Worm (Caenorhabditis elegans) whole organism, L4 larva: Measurements from ENCODE around the gene F44E2.3.

Source experiments
- D1046.2 ChIP-seq: fragments of 200-800 bp; sonication (Bioruptor generic); IDR thresholded peaks from 2 replicates; pipeline ENCODE4 v1.3.6; 2022; ENCODE audit warnings: missing genetic modification characterization, missing compliant biosample characterization
- F10B5.3 ChIP-seq: sonication (generic microtip); optimal IDR thresholded peaks from 2 replicates; lab custom pipeline; 2016; ENCODE audit warnings: mild to moderate bottlenecking, missing genetic modification characterization, missing compliant biosample characterization
- F44E2.7 ChIP-seq: fragments of 200-800 bp; sonication (Bioruptor generic); IDR thresholded peaks from 2 replicates; pipeline ENCODE4 v2.1.2; 2022; ENCODE audit warnings: missing genetic modification characterization, missing compliant biosample characterization
- R02D3.7 ChIP-seq: fragments of 150-350 bp; sonication (generic microtip); optimal IDR thresholded peaks from 3 replicates; lab custom pipeline; 2014; ENCODE audit warnings: missing biosample characterization, missing genetic modification characterization
- T20F7.1 ChIP-seq: fragments of 200-800 bp; sonication (Bioruptor generic); optimal IDR thresholded peaks from 2 replicates; lab custom pipeline; 2018; ENCODE audit warnings: mild to moderate bottlenecking, missing genetic modification characterization, missing compliant biosample characterization
- T26A8.4 ChIP-seq: fragments of 200-800 bp; sonication (Bioruptor generic); IDR thresholded peaks from 2 replicates; pipeline ENCODE4 v1.3.6; 2022; ENCODE audit warnings: missing genetic modification characterization, missing compliant biosample characterization
- Y105C5A.15 ChIP-seq: fragments of 200-800 bp; sonication (Bioruptor generic); IDR thresholded peaks from 2 replicates; pipeline ENCODE4 v1.3.6; 2022; ENCODE audit warnings: missing genetic modification characterization, missing compliant biosample characterization
- Y5F2A.4 ChIP-seq: fragments of 200-800 bp; sonication (Bioruptor generic); optimal IDR thresholded peaks from 2 replicates; lab custom pipeline; 2018; ENCODE audit warnings: mild to moderate bottlenecking, missing genetic modification characterization, missing compliant biosample characterization
- ZK546.5 ChIP-seq, 2 experiments: sonication (generic microtip); optimal IDR thresholded peaks; 2 replicates each; lab custom pipeline; 2017; ENCODE audit warnings: missing biosample characterization in 2 of 2, missing genetic modification characterization in 2 of 2
- aha-1 ChIP-seq: fragments of 150-350 bp; peaks from one replicate; lab custom pipeline; 2014; ENCODE audit warnings: missing biosample characterization, missing genetic modification characterization
- arid-1 ChIP-seq: fragments of 200-800 bp; sonication (Bioruptor generic); conservative IDR thresholded peaks from 2 replicates; pipeline ENCODE4 v1.3.6; 2022; ENCODE audit warnings: missing genetic modification reagents, missing genetic modification characterization, missing compliant biosample characterization
- ceh-20 ChIP-seq: fragments of 200-800 bp; sonication (Bioruptor generic); IDR thresholded peaks from 2 replicates; pipeline ENCODE4 v1.3.6; 2022; ENCODE audit warnings: missing genetic modification reagents, missing genetic modification characterization, missing compliant biosample characterization
- ceh-44 ChIP-seq: fragments of 200-800 bp; sonication (Bioruptor generic); IDR thresholded peaks from 2 replicates; pipeline ENCODE4 v1.3.6; 2022; ENCODE audit warnings: missing genetic modification reagents, missing genetic modification characterization, missing compliant biosample characterization
- ctbp-1 ChIP-seq: fragments of 200-800 bp; sonication (Bioruptor generic); IDR thresholded peaks from 2 replicates; pipeline ENCODE4 v1.3.6; 2022; ENCODE audit warnings: missing genetic modification reagents, missing genetic modification characterization, missing compliant biosample characterization
- daf-16 ChIP-seq, 3 experiments: sonication (generic microtip); optimal IDR thresholded peaks; 2 replicates each; lab custom pipeline; 2016 to 2017; ENCODE audit warnings: missing genetic modification characterization in 3 of 3, missing genetic modification reagents in 3 of 3, mild to moderate bottlenecking in 2 of 3, missing compliant biosample characterization in 2 of 3, missing biosample characterization in 1 of 3, moderate library complexity in 1 of 3
- dpl-1 ChIP-seq: fragments of 150-350 bp; optimal IDR thresholded peaks from 2 replicates; lab custom pipeline; 2014; ENCODE audit warnings: missing biosample characterization, missing genetic modification reagents, missing genetic modification characterization
- duxl-1 ChIP-seq: sonication (generic microtip); optimal IDR thresholded peaks from 2 replicates; lab custom pipeline; 2016; ENCODE audit warnings: mild to moderate bottlenecking, missing genetic modification characterization, moderate library complexity, missing compliant biosample characterization; ENCODE audit not compliant: poor library complexity
- egl-27 ChIP-seq: sonication (generic microtip); optimal IDR thresholded peaks from 3 replicates; lab custom pipeline; 2017; ENCODE audit warnings: missing biosample characterization, missing genetic modification reagents, missing genetic modification characterization
- fos-1 ChIP-seq: fragments of 150-350 bp; optimal IDR thresholded peaks from 2 replicates; lab custom pipeline; 2014; ENCODE audit warnings: missing biosample characterization, missing genetic modification characterization
- gei-8 ChIP-seq: fragments of 200-800 bp; sonication (Bioruptor generic); optimal IDR thresholded peaks from 2 replicates; lab custom pipeline; 2018; ENCODE audit warnings: mild to moderate bottlenecking, missing genetic modification characterization, missing compliant biosample characterization
- hif-1 ChIP-seq, 2 experiments: sonication (generic microtip); optimal IDR thresholded peaks; 2 replicates each; lab custom pipeline; 2016 to 2017; ENCODE audit warnings: missing compliant biosample characterization in 2 of 2, missing genetic modification characterization in 2 of 2, missing genetic modification reagents in 2 of 2, missing genotype in 2 of 2, mild to moderate bottlenecking in 1 of 2
- jun-1 ChIP-seq: fragments of 150-350 bp; optimal IDR thresholded peaks from 2 replicates; lab custom pipeline; 2014; ENCODE audit warnings: missing biosample characterization, missing genetic modification reagents, missing genetic modification characterization
- lin-1 ChIP-seq: fragments of 200-800 bp; sonication (Bioruptor generic); IDR thresholded peaks from 2 replicates; pipeline ENCODE4 v1.3.6; 2022; ENCODE audit warnings: missing genetic modification reagents, missing genetic modification characterization, missing compliant biosample characterization
- lin-29 ChIP-seq: fragments of 200-800 bp; sonication (Bioruptor generic); IDR thresholded peaks from 2 replicates; pipeline ENCODE4 v1.3.6; 2022; ENCODE audit warnings: missing genetic modification reagents, missing genetic modification characterization, missing compliant biosample characterization
- lin-38 ChIP-seq: fragments of 200-800 bp; sonication (Bioruptor generic); IDR thresholded peaks from 2 replicates; pipeline ENCODE4 v1.3.6; 2022; ENCODE audit warnings: missing genetic modification reagents, missing genetic modification characterization, missing compliant biosample characterization
- lir-3 ChIP-seq: sonication (generic microtip); optimal IDR thresholded peaks from 2 replicates; lab custom pipeline; 2016; ENCODE audit warnings: mild to moderate bottlenecking, missing genetic modification characterization, missing compliant biosample characterization
- lsy-2 ChIP-seq, 2 experiments: fragments of 150-350 bp in 1 of 2; sonication (generic microtip) in 1 of 2; optimal IDR thresholded peaks; 2 replicates each; lab custom pipeline; 2014 to 2017; ENCODE audit warnings: missing biosample characterization in 2 of 2, missing genetic modification characterization in 2 of 2
- mes-2 ChIP-seq: sonication (generic microtip); optimal IDR thresholded peaks from 2 replicates; lab custom pipeline; 2016; ENCODE audit warnings: missing genotype, mild to moderate bottlenecking, missing genetic modification characterization, missing compliant biosample characterization; ENCODE audit not compliant: poor library complexity, severe bottlenecking
- mxl-2 ChIP-seq: fragments of 200-800 bp; sonication (Bioruptor generic); conservative IDR thresholded peaks from 2 replicates; pipeline ENCODE4 v1.3.6; 2022; ENCODE audit warnings: missing genetic modification reagents, missing genetic modification characterization, missing compliant biosample characterization
- nhr-42 ChIP-seq: fragments of 200-800 bp; sonication (Bioruptor generic); IDR thresholded peaks from 2 replicates; pipeline ENCODE4 v1.3.6; 2022; ENCODE audit warnings: missing genetic modification characterization, missing compliant biosample characterization
- nhr-76 ChIP-seq: fragments of 150-350 bp; optimal IDR thresholded peaks from 2 replicates; lab custom pipeline; 2014; ENCODE audit warnings: missing biosample characterization, missing genetic modification characterization
- php-3 ChIP-seq: fragments of 200-800 bp; sonication (Bioruptor generic); IDR thresholded peaks from 2 replicates; pipeline ENCODE4 v1.3.6; 2022; ENCODE audit warnings: missing genetic modification reagents, missing genetic modification characterization, missing compliant biosample characterization
- rbr-2 ChIP-seq: sonication (generic microtip); optimal IDR thresholded peaks from 2 replicates; lab custom pipeline; 2016; ENCODE audit warnings: missing genotype, missing genetic modification characterization, missing compliant biosample characterization
- set-16 ChIP-seq: fragments of 200-800 bp; sonication (Bioruptor generic); IDR thresholded peaks from 2 replicates; pipeline ENCODE4 v1.3.6; 2022; ENCODE audit warnings: missing genetic modification reagents, missing genetic modification characterization, missing compliant biosample characterization
- spr-1 ChIP-seq: sonication (generic microtip); optimal IDR thresholded peaks from 2 replicates; lab custom pipeline; 2016; ENCODE audit warnings: mild to moderate bottlenecking, missing genetic modification characterization, missing compliant biosample characterization
- unc-130 ChIP-seq: sonication (generic microtip); optimal IDR thresholded peaks from 2 replicates; lab custom pipeline; 2016; ENCODE audit warnings: missing genetic modification reagents, missing genetic modification characterization, missing compliant biosample characterization
- unc-62 ChIP-seq, 3 experiments: fragments of 150-350 bp in 1 of 3; sonication (generic microtip); optimal IDR thresholded peaks in 2 of 3; peaks in 1 of 3; 1 replicate in 1 of 3; 2 replicates in 2 of 3; lab custom pipeline; 2014 to 2017; ENCODE audit warnings: missing biosample characterization in 3 of 3, missing genetic modification characterization in 3 of 3, missing genetic modification reagents in 3 of 3, missing genotype in 1 of 3
- vab-7 ChIP-seq: fragments of 200-800 bp; sonication (Bioruptor generic); IDR thresholded peaks from 2 replicates; pipeline ENCODE4 v1.3.6; 2022; ENCODE audit warnings: missing genetic modification reagents, missing genetic modification characterization, missing compliant biosample characterization
- zfp-2 ChIP-seq: sonication (generic microtip); optimal IDR thresholded peaks from 2 replicates; lab custom pipeline; 2016; ENCODE audit warnings: mild to moderate bottlenecking, missing genetic modification characterization, missing compliant biosample characterization
- zip-2 ChIP-seq: fragments of 150-350 bp; optimal IDR thresholded peaks from 2 replicates; lab custom pipeline; 2014; ENCODE audit warnings: missing biosample characterization, missing genetic modification characterization
- ztf-11 ChIP-seq: fragments of 150-350 bp; optimal IDR thresholded peaks from 2 replicates; lab custom pipeline; 2014; ENCODE audit warnings: missing biosample characterization, missing genetic modification characterization

F44E2.3 gene

ce11 chrIII:8850482-8851047 is 21.5 kb upstream of the F44E2.3 start, which contains the start of gene F44E2.9 (continued):
- no peak for TF ChIP-seq Y5F2A.4 (GFP tag; lab: Kevin White, UChicago)
- TF ChIP-seq T20F7.1, result no peak
- TF ChIP-seq lsy-2 (tag; optimal IDR thresholded peaks at IDR 0.05; lab: Kevin White, UChicago), result no peak
- TF ChIP-seq hif-1 (tag; optimal IDR thresholded peaks at IDR 0.05; lab: Kevin White, UChicago), result peak in 1 of 2 experiments; percentile 79
- TF ChIP-seq ctbp-1, result no peak
- TF ChIP-seq dpl-1, result peak; percentile 92
- no peak for TF ChIP-seq egl-27
- no peak for TF ChIP-seq php-3 (GFP tag; lab: Robert Waterston, UW)
- TF ChIP-seq ZK546.5 (tag; optimal IDR thresholded peaks at IDR 0.05; lab: Kevin White, UChicago), result no peak
- TF ChIP-seq vab-7, result no peak
- no peak for TF ChIP-seq spr-1 (tag; lab: Kevin White, UChicago)
- no peak for TF ChIP-seq nhr-42
- no peak for TF ChIP-seq R02D3.7
- TF ChIP-seq aha-1 (tag; lab: Kevin White, UChicago), result no peak
- no peak for TF ChIP-seq ceh-20 (GFP tag; lab: Robert Waterston, UW)
- TF ChIP-seq set-16 (GFP tag; lab: Robert Waterston, UW), result no peak
- no peak for TF ChIP-seq mxl-2 (GFP tag; lab: Robert Waterston, UW)
- TF ChIP-seq gei-8 (GFP tag; lab: Kevin White, UChicago), result no peak
- no peak for TF ChIP-seq lin-29 (GFP tag; lab: Robert Waterston, UW)

- TF ChIP-seq mes-2 (tag; lab: Kevin White, UChicago) (no peak), T26A8.4 (GFP tag; lab: Robert Waterston, UW) (0 out of 2 replicates have a peak, but pooled peaks have one; percentile 29), lin-1 (GFP tag; lab: Robert Waterston, UW) (no peak), daf-16 (GFP tag; optimal IDR thresholded peaks at IDR 0.05; lab: Kevin White, UChicago) (no peak), daf-16 (tag; optimal IDR thresholded peaks at IDR 0.05; lab: Kevin White, UChicago) (peak; percentile 8), unc-130 (GFP tag; lab: Kevin White, UChicago) (no peak), aha-1 (tag; lab: Kevin White, UChicago) (no peak), F10B5.3 (no peak), unc-62 (GFP tag; optimal IDR thresholded peaks at IDR 0.05 in 1 of 2; lab: Kevin White, UChicago) (peak in 1 of 2 experiments; percentile 23), unc-62 (tag; optimal IDR thresholded peaks at IDR 0.05; lab: Kevin White, UChicago) (no peak), lir-3 (tag; lab: Kevin White, UChicago) (no peak), jun-1 (tag; lab: Kevin White, UChicago) (no peak), Y105C5A.15 (no peak), ceh-44 (no peak), lin-38 (GFP tag; lab: Robert Waterston, UW) (peak; percentile 52)
Observed at ce11 chrIII:8849507-8849906, 20.4 kb upstream of the F44E2.3 start, which contains the start of gene F44E2.8. Gene F44E2.8 (minus strand): TSS chrIII:8849877.

- TF ChIP-seq Y5F2A.4 (GFP tag; lab: Kevin White, UChicago) (no peak), zfp-2 (tag; lab: Kevin White, UChicago) (no peak), D1046.2 (GFP tag; lab: Robert Waterston, UW) (no peak), php-3 (GFP tag; lab: Robert Waterston, UW) (no peak), duxl-1 (tag; lab: Kevin White, UChicago) (no peak), fos-1 (tag; lab: Kevin White, UChicago) (no peak), arid-1 (GFP tag; lab: Robert Waterston, UW) (no peak), zip-2 (tag; lab: Kevin White, UChicago) (no peak), jun-1 (tag; lab: Kevin White, UChicago) (no peak), nhr-76 (tag; lab: Kevin White, UChicago) (no peak), rbr-2 (tag; lab: Kevin White, UChicago) (no peak), F44E2.7 (GFP tag; lab: Robert Waterston, UW) (no peak), gei-8 (GFP tag; lab: Kevin White, UChicago) (no peak), ztf-11 (tag; lab: Kevin White, UChicago) (no peak)
Observed at ce11 chrIII:8848372-8848771, 19.3 kb upstream of the F44E2.3 start, which contains the start of gene F44E2.7. Gene F44E2.7 (minus strand): TSS chrIII:8848472.
